Fruit fly (Drosophila melanogaster): Measurements from ENCODE around the gene trh.

The trh gene

dm6 chr3L:347641-348405 lies 44.6 kb downstream of the trh start (continued):
- TF ChIP-seq CG12299 (tag; optimal IDR thresholded peaks at IDR 0.05) = peak; percentile 43
- peak; percentile 68 for TF ChIP-seq E2f1 (GFP tag; IDR thresholded peaks at IDR 0.05)
- TF ChIP-seq CG12219 (GFP tag; optimal IDR thresholded peaks at IDR 0.05) = peak; percentile 71
- peak; percentile 28; the same call in 1 of the 2 replicates for TF ChIP-seq E2f2 (GFP tag; IDR thresholded peaks at IDR 0.05)
- TF ChIP-seq Chrac-16 (GFP tag; optimal IDR thresholded peaks at IDR 0.05) = peak; percentile 76
- no peak for TF ChIP-seq CG3281 (GFP tag; optimal IDR thresholded peaks at IDR 0.05)
- peak; percentile 81 for TF ChIP-seq CG4424 (GFP tag; optimal IDR thresholded peaks at IDR 0.05)
- TF ChIP-seq run (tag; optimal IDR thresholded peaks at IDR 0.05) = no peak
- no peak for TF ChIP-seq CG12744 (GFP tag; optimal IDR thresholded peaks at IDR 0.05)
- TF ChIP-seq Camta (GFP tag; optimal IDR thresholded peaks at IDR 0.05) = peak; percentile 67
- TF ChIP-seq CG2116 (GFP tag; optimal IDR thresholded peaks at IDR 0.05) = no peak
- TF ChIP-seq CG32767 (GFP tag; IDR thresholded peaks at IDR 0.05) = peak; percentile 55; the same call in 1 of the 2 replicates
- peak; percentile 61 for TF ChIP-seq Asciz (GFP tag; optimal IDR thresholded peaks at IDR 0.05)
- TF ChIP-seq row (GFP tag; IDR thresholded peaks at IDR 0.05) = peak; percentile 80
- peak; percentile 83 for TF ChIP-seq az2 (GFP tag; optimal IDR thresholded peaks at IDR 0.05)
- TF ChIP-seq CG17829 (tag; optimal IDR thresholded peaks at IDR 0.05) = peak; percentile 81
- TF ChIP-seq CG32532 (GFP tag; IDR thresholded peaks at IDR 0.05) = no peak
- TF ChIP-seq fd96Cb (tag; optimal IDR thresholded peaks at IDR 0.05) = peak; percentile 82
- peak; percentile 55; the same call in 1 of the 2 replicates for TF ChIP-seq esg (GFP tag; conservative IDR thresholded peaks at IDR 0.05)
- TF ChIP-seq Jarid2 (GFP tag; optimal IDR thresholded peaks at IDR 0.05) = no peak
- peak; percentile 78 for TF ChIP-seq nmo (GFP tag; optimal IDR thresholded peaks at IDR 0.05)
- peak; percentile 49; the same call in 2 of the 4 replicates for TF ChIP-seq Gug (GFP tag; IDR thresholded peaks at IDR 0.05)
- TF ChIP-seq Dp (GFP tag; optimal IDR thresholded peaks at IDR 0.05) = no peak
- TF ChIP-seq grn (GFP tag; optimal IDR thresholded peaks at IDR 0.05) = no peak
- peak; percentile 44; the same call in 1 of the 2 replicates for TF ChIP-seq CG14014 (GFP tag; IDR thresholded peaks at IDR 0.05)
- TF ChIP-seq salm (tag; optimal IDR thresholded peaks at IDR 0.05) = no peak
- TF ChIP-seq hbn (GFP tag; IDR thresholded peaks at IDR 0.05; ENCODE audit: partially characterized antibody) = no peak
- TF ChIP-seq CG12104 (GFP tag; optimal IDR thresholded peaks at IDR 0.05) = no peak
- TF ChIP-seq CG30431 (GFP tag; optimal IDR thresholded peaks at IDR 0.05) = peak; percentile 79
- TF ChIP-seq Optix (GFP tag; IDR thresholded peaks at IDR 0.05) = peak; percentile 76
- TF ChIP-seq wek (GFP tag; optimal IDR thresholded peaks at IDR 0.05) = peak; percentile 65
- peak; percentile 72 for TF ChIP-seq her (GFP tag; optimal IDR thresholded peaks at IDR 0.05)
- no peak for TF ChIP-seq GATAe (GFP tag; conservative IDR thresholded peaks at IDR 0.05)
- peak; percentile 57 for TF ChIP-seq bab2 (GFP tag; optimal IDR thresholded peaks at IDR 0.05)
- no peak for TF ChIP-seq hkb (optimal IDR thresholded peaks at IDR 0.05)
- TF ChIP-seq hkb (GFP tag; IDR thresholded peaks at IDR 0.05) = peak; percentile 61
- peak; percentile 74 for TF ChIP-seq CG10431 (GFP tag; optimal IDR thresholded peaks at IDR 0.05)
- TF ChIP-seq CG16815 (GFP tag; optimal IDR thresholded peaks at IDR 0.05) = peak; percentile 67
- TF ChIP-seq oc (tag; optimal IDR thresholded peaks at IDR 0.05) = peak; percentile 77
- TF ChIP-seq crp (GFP tag; optimal IDR thresholded peaks at IDR 0.05) = peak in 1 of 2 experiments; percentile 50
- TF ChIP-seq CG1647 (GFP tag; optimal IDR thresholded peaks at IDR 0.05) = peak; percentile 53
- TF ChIP-seq Fer1 (GFP tag; optimal IDR thresholded peaks at IDR 0.05) = no peak
- TF ChIP-seq CG11560 (tag; IDR thresholded peaks at IDR 0.05) = no peak
- peak; percentile 66 for TF ChIP-seq CoRest (tag; optimal IDR thresholded peaks at IDR 0.05)
- TF ChIP-seq h (optimal IDR thresholded peaks at IDR 0.05) = no peak
- TF ChIP-seq wdn (GFP tag; IDR thresholded peaks at IDR 0.05) = no peak
- TF ChIP-seq Aef1 (GFP tag; IDR thresholded peaks at IDR 0.05) = peak; percentile 34; the same call in 1 of the 3 replicates
- peak; percentile 14 for TF ChIP-seq MTF-1 (GFP tag; optimal IDR thresholded peaks at IDR 0.05; ENCODE audit: borderline replicate concordance)
- TF ChIP-seq disco-r (GFP tag; optimal IDR thresholded peaks at IDR 0.05) = peak; percentile 42
- peak; percentile 65 for TF ChIP-seq CG8388 (GFP tag; optimal IDR thresholded peaks at IDR 0.05)
